Fruit fly (Drosophila melanogaster) ovary, adult (tissue): ENCODE results near the gene RSG7.

Experiments
- CG17801 ChIP-seq: fragments of 200-800 bp; optimal IDR thresholded peaks from 2 replicates; lab custom pipeline; 2019; ENCODE audit warnings: missing biosample characterization, mild to moderate bottlenecking, missing genetic modification characterization, moderate library complexity; ENCODE audit not compliant: partially characterized antibody

RSG7 gene

dm6 chrX:16848978-16849377 lies 4.7 kb upstream of the RSG7 start:
- TF ChIP-seq CG17801 (GFP tag; lab: Kevin White, UChicago): no peak

- no peak for TF ChIP-seq CG17801 (GFP tag; lab: Kevin White, UChicago)
Measured at dm6 chrX:16846575-16846974, 2.3 kb upstream of the RSG7 start.

dm6 chrX:16839905-16840304 lies 4.3 kb downstream of the RSG7 start:
- no peak for TF ChIP-seq CG17801 (GFP tag; lab: Kevin White, UChicago)

dm6 chrX:16839033-16839432 lies 5.2 kb downstream of the RSG7 start:
- TF ChIP-seq CG17801 (GFP tag; lab: Kevin White, UChicago): no peak

dm6 chrX:16837588-16838178 lies 6.5 kb downstream of the RSG7 start:
- TF ChIP-seq CG17801 (GFP tag; lab: Kevin White, UChicago): no peak

dm6 chrX:16836805-16837333 lies 7.4 kb downstream of the RSG7 start:
- TF ChIP-seq CG17801 (GFP tag; lab: Kevin White, UChicago): no peak

- TF ChIP-seq CG17801 (GFP tag; lab: Kevin White, UChicago): no peak
Measured at dm6 chrX:16836091-16836799, 8.0 kb downstream of the RSG7 start.

- no peak for TF ChIP-seq CG17801 (GFP tag; lab: Kevin White, UChicago)
Measured at dm6 chrX:16835304-16835703, 8.9 kb downstream of the RSG7 start, which contains the start of the genes CG13004 and CG46306. Gene CG13004, minus strand, starts transcription at chrX:16835520. Gene CG46306, minus strand, starts transcription at chrX:16835520.

- TF ChIP-seq CG17801 (GFP tag; lab: Kevin White, UChicago): no peak
Measured at dm6 chrX:16834259-16834658, 10.0 kb downstream of the RSG7 start.

- peak; percentile 41 for TF ChIP-seq CG17801 (GFP tag; lab: Kevin White, UChicago)
Measured at dm6 chrX:16833097-16833496, 11.1 kb downstream of the RSG7 start.

dm6 chrX:16831848-16832247 lies 12.4 kb downstream of the RSG7 start:
- TF ChIP-seq CG17801 (GFP tag; lab: Kevin White, UChicago): no peak

dm6 chrX:16830081-16830480 lies 14.2 kb downstream of the RSG7 start:
- TF ChIP-seq CG17801 (GFP tag; lab: Kevin White, UChicago): peak; percentile 42

dm6 chrX:16829439-16830028 lies 14.7 kb downstream of the RSG7 start:
- TF ChIP-seq CG17801 (GFP tag; lab: Kevin White, UChicago): no peak

dm6 chrX:16822080-16822479 lies 22.2 kb downstream of the RSG7 start:
- peak; percentile 24 for TF ChIP-seq CG17801 (GFP tag; lab: Kevin White, UChicago)

dm6 chrX:16821216-16821615 lies 23.0 kb downstream of the RSG7 start:
- TF ChIP-seq CG17801 (GFP tag; lab: Kevin White, UChicago): peak; percentile 46
